Worm (Caenorhabditis elegans) whole organism, late embryonic: ENCODE data around the gene dhs-8.

ENCODE experiments used
- ets-4 ChIP-seq: sonication (generic microtip); optimal IDR thresholded peaks from 2 replicates; lab custom pipeline; 2016; ENCODE audit warnings: missing genetic modification characterization, missing compliant biosample characterization
- pha-4 ChIP-seq: fragments of 150-350 bp; optimal IDR thresholded peaks from 2 replicates; lab custom pipeline; 2018; ENCODE audit warnings: missing biosample characterization, missing genetic modification reagents, missing genetic modification characterization
- pqm-1 ChIP-seq: sonication (generic microtip); optimal IDR thresholded peaks from 2 replicates; lab custom pipeline; 2016; ENCODE audit warnings: missing genetic modification characterization, missing compliant biosample characterization
- unc-86 ChIP-seq: sonication (generic microtip); optimal IDR thresholded peaks from 2 replicates; lab custom pipeline; 2016; ENCODE audit warnings: missing genetic modification characterization, missing compliant biosample characterization
- zip-5 ChIP-seq: sonication (generic microtip); optimal IDR thresholded peaks from 2 replicates; lab custom pipeline; 2016; ENCODE audit warnings: missing genetic modification characterization, missing compliant biosample characterization

ce11 chrII:14501447-14501846 is 3.6 kb downstream of the dhs-8 start, which contains the start of gene K10H10.5:
- TF ChIP-seq pqm-1 (tag; lab: Kevin White, UChicago) = no peak
- no peak for TF ChIP-seq pha-4 (tag; lab: Kevin White, UChicago)
- TF ChIP-seq unc-86 (tag; lab: Kevin White, UChicago) = no peak
- TF ChIP-seq zip-5 (tag; lab: Kevin White, UChicago) = no peak
- no peak for TF ChIP-seq ets-4 (tag; lab: Kevin White, UChicago)
